Fruit fly (Drosophila melanogaster) whole organism, embryonic: ENCODE results near the gene bon.

ENCODE experiments used
- Abd-B ChIP-seq: fragments of 200-800 bp; sonication (Bioruptor generic); optimal IDR thresholded peaks from 2 replicates; lab custom pipeline; 2018; ENCODE audit warnings: missing biosample characterization, mild to moderate bottlenecking, missing genetic modification characterization, moderate library complexity
- Asciz ChIP-seq: fragments of 200-800 bp; sonication (Bioruptor generic); optimal IDR thresholded peaks from 2 replicates; lab custom pipeline; 2017; ENCODE audit warnings: missing biosample characterization, mild to moderate bottlenecking, missing genetic modification characterization, missing genetic modification reagents
- Atf6 ChIP-seq: fragments of 200-800 bp; sonication (Bioruptor generic); IDR thresholded peaks from 2 replicates; pipeline ENCODE4 v1.3.6; 2022; ENCODE audit warnings: missing biosample characterization, missing genetic modification characterization
- Bdp1 ChIP-seq: fragments of 200-800 bp; sonication (Bioruptor generic); optimal IDR thresholded peaks from 3 replicates; lab custom pipeline; 2016; ENCODE audit warnings: missing biosample characterization, missing genetic modification characterization
- CG10209 ChIP-seq: fragments of 200-800 bp; sonication (Bioruptor generic); optimal IDR thresholded peaks from 3 replicates; lab custom pipeline; 2017; ENCODE audit warnings: missing biosample characterization, mild to moderate bottlenecking, missing genetic modification characterization, missing genetic modification reagents
- CG10274 ChIP-seq: fragments of 200-800 bp; sonication (Bioruptor generic); optimal IDR thresholded peaks from 3 replicates; lab custom pipeline; 2017; ENCODE audit warnings: missing biosample characterization, mild to moderate bottlenecking, missing genetic modification characterization
- CG11695 ChIP-seq: fragments of 200-800 bp; sonication (Bioruptor generic); IDR thresholded peaks from 3 replicates; pipeline ENCODE4 v1.3.6; 2022; ENCODE audit warnings: missing biosample characterization, missing genetic modification characterization
- CG12104 ChIP-seq: fragments of 200-800 bp; sonication (Bioruptor generic); optimal IDR thresholded peaks from 3 replicates; lab custom pipeline; 2016; ENCODE audit warnings: missing biosample characterization, missing genetic modification characterization
- CG13287 ChIP-seq: fragments of 200-800 bp; sonication (Bioruptor generic); IDR thresholded peaks from 2 replicates; pipeline ENCODE4 v1.3.6; 2022; ENCODE audit warnings: missing biosample characterization, missing genetic modification characterization; ENCODE audit not compliant: partially characterized antibody
- CG14441 ChIP-seq: fragments of 200-800 bp; sonication (Bioruptor generic); IDR thresholded peaks from 2 replicates; pipeline ENCODE4 v1.3.6; 2022; ENCODE audit warnings: missing biosample characterization, missing genetic modification characterization
- CG16779 ChIP-seq: fragments of 200-800 bp; sonication (Bioruptor generic); IDR thresholded peaks from 2 replicates; pipeline ENCODE4 v1.3.6; 2022; ENCODE audit warnings: missing biosample characterization, missing genetic modification characterization
- CG16863 ChIP-seq: fragments of 200-800 bp; sonication (Bioruptor generic); optimal IDR thresholded peaks from 3 replicates; lab custom pipeline; 2016; ENCODE audit warnings: missing biosample characterization, missing genetic modification characterization
- CG17385 ChIP-seq: fragments of 200-800 bp; sonication (Bioruptor generic); optimal IDR thresholded peaks from 3 replicates; lab custom pipeline; 2018; ENCODE audit warnings: missing biosample characterization, mild to moderate bottlenecking, missing genetic modification characterization
- CG2129 ChIP-seq: fragments of 200-800 bp; sonication (Bioruptor generic); IDR thresholded peaks from 2 replicates; pipeline ENCODE4 v1.3.6; 2022; ENCODE audit warnings: missing biosample characterization, missing genetic modification characterization; ENCODE audit not compliant: partially characterized antibody
- CG2712 ChIP-seq: fragments of 200-800 bp; optimal IDR thresholded peaks from 3 replicates; lab custom pipeline; 2019; ENCODE audit warnings: missing biosample characterization, mild to moderate bottlenecking, missing genetic modification characterization, moderate library complexity
- CG32767 ChIP-seq: fragments of 200-800 bp; sonication (Bioruptor generic); IDR thresholded peaks from 2 replicates; pipeline ENCODE4 v1.3.6; 2022; ENCODE audit warnings: missing biosample characterization, missing genetic modification characterization
- CG3726 ChIP-seq: fragments of 200-800 bp; sonication (Bioruptor generic); IDR thresholded peaks from 3 replicates; pipeline ENCODE4, ENCODE4 v1.3.6; 2022; ENCODE audit warnings: missing biosample characterization, missing genetic modification characterization
- CG3847 ChIP-seq: fragments of 200-800 bp; sonication (Bioruptor generic); IDR thresholded peaks from 2 replicates; pipeline ENCODE4 v1.3.6; 2022; ENCODE audit warnings: missing biosample characterization, missing genetic modification characterization
- CG4424 ChIP-seq: fragments of 200-800 bp; sonication (Bioruptor generic); optimal IDR thresholded peaks from 3 replicates; lab custom pipeline; 2016; ENCODE audit warnings: missing biosample characterization, missing genetic modification characterization
- CG6854 ChIP-seq: fragments of 200-800 bp; sonication (Bioruptor generic); optimal IDR thresholded peaks from 3 replicates; lab custom pipeline; 2017; ENCODE audit warnings: missing biosample characterization, mild to moderate bottlenecking, missing genetic modification characterization
- CG7928 ChIP-seq: fragments of 200-800 bp; sonication (Bioruptor generic); optimal IDR thresholded peaks from 2 replicates; lab custom pipeline; 2017; ENCODE audit warnings: missing biosample characterization, mild to moderate bottlenecking, missing genetic modification characterization
- CG9797 ChIP-seq: fragments of 200-800 bp; sonication (Bioruptor generic); optimal IDR thresholded peaks from 3 replicates; lab custom pipeline; 2018; ENCODE audit warnings: missing biosample characterization, mild to moderate bottlenecking, missing genetic modification characterization
- CkIIα-i1 ChIP-seq: fragments of 200-800 bp; sonication (Bioruptor generic); IDR thresholded peaks from 2 replicates; pipeline ENCODE4 v1.3.6; 2022; ENCODE audit warnings: missing biosample characterization, missing genetic modification characterization
- Dfd ChIP-seq, 2 experiments: fragments of >200 bp; optimal IDR thresholded peaks; 2 replicates each; lab custom pipeline; 2017; ENCODE audit warnings: missing biosample characterization in 2 of 2, missing genetic modification characterization in 2 of 2
- Fer2 ChIP-seq: fragments of 200-800 bp; sonication (Bioruptor generic); optimal IDR thresholded peaks from 2 replicates; lab custom pipeline; 2018; ENCODE audit warnings: missing biosample characterization, mild to moderate bottlenecking, missing genetic modification characterization, moderate library complexity
- Fer3 ChIP-seq: fragments of 200-800 bp; sonication (Bioruptor generic); optimal IDR thresholded peaks from 2 replicates; lab custom pipeline; 2018; ENCODE audit warnings: missing biosample characterization, mild to moderate bottlenecking, missing genetic modification characterization, moderate library complexity
- GATAe ChIP-seq: fragments of 200-800 bp; sonication (Bioruptor generic); conservative IDR thresholded peaks from 2 replicates; pipeline ENCODE4 v1.3.6; 2022; ENCODE audit warnings: missing biosample characterization, missing genetic modification characterization
- H2.0 ChIP-seq: fragments of 200-800 bp; sonication (Bioruptor generic); IDR thresholded peaks from 2 replicates; pipeline ENCODE4 v1.3.6; 2022; ENCODE audit warnings: missing biosample characterization, missing genetic modification characterization
- Hmr ChIP-seq: fragments of 200-800 bp; sonication (Bioruptor generic); optimal IDR thresholded peaks from 3 replicates; lab custom pipeline; 2017; ENCODE audit warnings: mild to moderate bottlenecking, missing biosample characterization, missing genetic modification reagents, missing genetic modification characterization
- Hmx ChIP-seq: fragments of 200-800 bp; sonication (Bioruptor generic); optimal IDR thresholded peaks from 2 replicates; lab custom pipeline; 2016; ENCODE audit warnings: missing biosample characterization, missing genetic modification characterization
- MBD-R2 ChIP-seq: fragments of 200-800 bp; sonication (Bioruptor generic); IDR thresholded peaks from 2 replicates; pipeline ENCODE4 v1.3.6; 2022; ENCODE audit warnings: missing biosample characterization, missing genetic modification characterization
- Max ChIP-seq: fragments of 200-800 bp; sonication (Bioruptor generic); optimal IDR thresholded peaks from 2 replicates; lab custom pipeline; 2016; ENCODE audit warnings: missing biosample characterization, mild to moderate bottlenecking, missing genetic modification characterization
- Mes4 ChIP-seq: fragments of 200-800 bp; sonication (Bioruptor generic); optimal IDR thresholded peaks from 2 replicates; lab custom pipeline; 2016; ENCODE audit warnings: missing biosample characterization, missing genetic modification characterization
- NK7.1 ChIP-seq: fragments of 200-800 bp; sonication (Bioruptor generic); optimal IDR thresholded peaks from 3 replicates; lab custom pipeline; 2016; ENCODE audit warnings: missing biosample characterization, missing genetic modification characterization
- aop ChIP-seq: fragments of 200-800 bp; sonication (Bioruptor generic); IDR thresholded peaks from 2 replicates; pipeline ENCODE4 v1.3.6; 2022; ENCODE audit warnings: missing biosample characterization, missing genetic modification characterization
- caup ChIP-seq: fragments of 200-800 bp; sonication (Bioruptor generic); optimal IDR thresholded peaks from 3 replicates; lab custom pipeline; 2017; ENCODE audit warnings: missing biosample characterization, mild to moderate bottlenecking, missing genetic modification characterization, moderate library complexity; ENCODE audit not compliant: severe bottlenecking
- cg ChIP-seq: fragments of 200-800 bp; sonication (Bioruptor generic); optimal IDR thresholded peaks from 3 replicates; lab custom pipeline; 2019; ENCODE audit warnings: missing biosample characterization, mild to moderate bottlenecking, missing genetic modification characterization, moderate library complexity
- crc ChIP-seq: fragments of 200-800 bp; sonication (Bioruptor generic); optimal IDR thresholded peaks from 2 replicates; lab custom pipeline; 2016; ENCODE audit warnings: missing biosample characterization, missing genetic modification characterization
- crol ChIP-seq: fragments of 200-800 bp; sonication (Bioruptor generic); IDR thresholded peaks from 2 replicates; pipeline ENCODE4 v1.3.6; 2022; ENCODE audit warnings: missing biosample characterization, missing genetic modification characterization
- danr ChIP-seq: fragments of 200-800 bp; sonication (Bioruptor generic); IDR thresholded peaks from 2 replicates; pipeline ENCODE4 v1.3.6; 2022; ENCODE audit warnings: missing biosample characterization, missing genetic modification characterization
- en ChIP-seq: fragments of 200-800 bp; sonication (Bioruptor generic); optimal IDR thresholded peaks from 2 replicates; lab custom pipeline; 2016; ENCODE audit warnings: missing biosample characterization, missing genetic modification characterization
- ewg ChIP-seq: fragments of 200-800 bp; sonication (Bioruptor generic); optimal IDR thresholded peaks from 3 replicates; lab custom pipeline; 2017; ENCODE audit warnings: mild to moderate bottlenecking, missing biosample characterization, missing genetic modification reagents, missing genetic modification characterization
- h ChIP-seq: fragments of >200 bp; optimal IDR thresholded peaks from 2 replicates; lab custom pipeline; 2017
- kah ChIP-seq: fragments of 200-800 bp; sonication (Bioruptor generic); optimal IDR thresholded peaks from 2 replicates; lab custom pipeline; 2018; ENCODE audit warnings: missing biosample characterization, mild to moderate bottlenecking, missing genetic modification characterization
- luna ChIP-seq: fragments of 200-800 bp; sonication (Bioruptor generic); optimal IDR thresholded peaks from 2 replicates; lab custom pipeline; 2016; ENCODE audit warnings: missing biosample characterization, missing genetic modification characterization
- pan ChIP-seq, 4 experiments: fragments of >200 bp in 3 of 4; fragments of 200-800 bp in 1 of 4; sonication (Bioruptor generic) in 1 of 4; optimal IDR thresholded peaks in 3 of 4; IDR thresholded peaks in 1 of 4; 2 replicates each; pipeline versions ENCODE4 v1.3.6 to Lab custom; 2017 to 2022; ENCODE audit warnings: missing biosample characterization in 2 of 4, missing genetic modification characterization in 2 of 4, mixed read lengths in 1 of 4
- pfk ChIP-seq: fragments of 200-800 bp; sonication (Bioruptor generic); optimal IDR thresholded peaks from 2 replicates; lab custom pipeline; 2018; ENCODE audit warnings: missing biosample characterization, mild to moderate bottlenecking, missing genetic modification characterization, moderate library complexity
- prd ChIP-seq, 3 experiments: fragments of >200 bp in 2 of 3; fragments of 200-800 bp in 1 of 3; sonication (Bioruptor generic) in 1 of 3; optimal IDR thresholded peaks in 2 of 3; IDR thresholded peaks in 1 of 3; 2 replicates in 2 of 3; 3 replicates in 1 of 3; pipeline versions ENCODE4 v1.3.6 to Lab custom; 2017 to 2022; ENCODE audit warnings: missing biosample characterization in 1 of 3, missing genetic modification characterization in 1 of 3
- trh ChIP-seq: fragments of 200-800 bp; sonication (Bioruptor generic); optimal IDR thresholded peaks from 2 replicates; lab custom pipeline; 2016; ENCODE audit warnings: missing biosample characterization, missing genetic modification characterization
- zfh2 ChIP-seq: fragments of 200-800 bp; sonication (Bioruptor generic); optimal IDR thresholded peaks from 2 replicates; lab custom pipeline; 2016; ENCODE audit warnings: missing biosample characterization, missing genetic modification characterization

The bon gene

dm6 chr3R:20633984-20634446 is 41.1 kb downstream of the bon start (continued):
- TF ChIP-seq aop (no peak), prd (optimal IDR thresholded peaks at IDR 0.05; lab: Kevin White, UChicago) (no peak), prd (GFP tag; IDR thresholded peaks at IDR 0.05; lab: Robert Waterston, UW) (peak; percentile 78), en (GFP tag; lab: Kevin White, UChicago) (peak; percentile 6), H2.0 (GFP tag; lab: Robert Waterston, UW) (peak; percentile 64), CG10274 (GFP tag; lab: Kevin White, UChicago) (peak; percentile 95), Bdp1 (GFP tag; lab: Kevin White, UChicago) (peak; percentile 11), NK7.1 (peak; percentile 39), CG3847 (GFP tag; lab: Robert Waterston, UW) (peak; percentile 57), Hmx (peak; percentile 7), zfh2 (peak; percentile 73), CG17385 (no peak), cg (no peak), crc (GFP tag; lab: Kevin White, UChicago) (peak; percentile 58), crol (GFP tag; lab: Robert Waterston, UW) (peak; percentile 89), pan (optimal IDR thresholded peaks at IDR 0.05; lab: Kevin White, UChicago) (no peak), pan (GFP tag; optimal IDR thresholded peaks at IDR 0.05 in 1 of 2, IDR thresholded peaks at IDR 0.05 in 1 of 2) (peak in 1 of 2 experiments; percentile 19), Max (GFP tag; lab: Kevin White, UChicago) (peak; percentile 16), Mes4 (GFP tag; lab: Kevin White, UChicago) (peak; percentile 71), CG6854 (GFP tag; lab: Kevin White, UChicago) (peak; percentile 43), caup (GFP tag; lab: Kevin White, UChicago) (no peak), ewg (no peak), CG3726 (GFP tag; lab: Robert Waterston, UW) (0 out of 3 replicates have a peak, but pooled peaks have one; percentile 49), CG2129 (GFP tag; lab: Robert Waterston, UW) (no peak), CG13287 (no peak; the same call in 1 of the 2 replicates), CG11695 (GFP tag; lab: Robert Waterston, UW) (peak; percentile 69; the same call in 1 of the 3 replicates), CG16863 (peak; percentile 66), CG10209 (GFP tag; lab: Kevin White, UChicago) (no peak), CG16779 (GFP tag; lab: Robert Waterston, UW) (no peak), CG7928 (GFP tag; lab: Kevin White, UChicago) (no peak), Atf6 (GFP tag; lab: Robert Waterston, UW) (peak; percentile 75; the same call in 1 of the 2 replicates), danr (peak; percentile 34; the same call in 1 of the 2 replicates), Abd-B (no peak), CG4424 (GFP tag; lab: Kevin White, UChicago) (peak; percentile 77), luna (GFP tag; lab: Kevin White, UChicago) (peak; percentile 6), Hmr (no peak), Asciz (GFP tag; lab: Kevin White, UChicago) (no peak), MBD-R2 (GFP tag; lab: Robert Waterston, UW) (peak; percentile 55; the same call in 1 of the 2 replicates), pfk (GFP tag; lab: Kevin White, UChicago) (no peak), Fer2 (tag; lab: Kevin White, UChicago) (no peak), h (lab: Kevin White, UChicago) (no peak), CG12104 (GFP tag; lab: Kevin White, UChicago) (peak; percentile 34), kah (GFP tag; lab: Kevin White, UChicago) (no peak), trh (GFP tag; lab: Kevin White, UChicago) (peak; percentile 33), CG2712 (tag; lab: Kevin White, UChicago) (no peak), CkIIα-i1 (no peak), CG14441 (GFP tag; lab: Robert Waterston, UW) (peak; percentile 71), Dfd (GFP tag; optimal IDR thresholded peaks at IDR 0.05; lab: Kevin White, UChicago) (no peak), Fer3 (no peak), CG32767 (no peak), CG9797 (GFP tag; lab: Kevin White, UChicago) (no peak), GATAe (GFP tag; lab: Robert Waterston, UW) (no peak)
